Worm (Caenorhabditis elegans) whole organism, L4/young adult: ENCODE data around the gene brd-1.

Experiments used
- W03F9.2 ChIP-seq: fragments of 150-350 bp; optimal IDR thresholded peaks from 2 replicates; lab custom pipeline; 2014; ENCODE audit warnings: missing biosample characterization, missing genetic modification characterization
- him-1 ChIP-seq: sonication (generic microtip); optimal IDR thresholded peaks from 2 replicates; lab custom pipeline; 2016; ENCODE audit warnings: missing genotype, missing genetic modification reagents, missing genetic modification characterization, missing compliant biosample characterization

ce11 chrIII:6914840-6915239, 25.5 kb upstream of the brd-1 start:
- TF ChIP-seq him-1 (no peak), W03F9.2 (tag; lab: Kevin White, UChicago) (no peak)
